Worm (Caenorhabditis elegans) whole organism, L1 larva: ENCODE results near the gene spcs-2.

Experiments used
- ama-1 ChIP-seq: fragments of 150-350 bp; optimal IDR thresholded peaks from 2 replicates; lab custom pipeline; 2014
- elt-3 ChIP-seq, 6 experiments: fragments of 150-350 bp in 1 of 6; sonication (generic microtip); optimal IDR thresholded peaks; 2 replicates each; lab custom pipeline; 2017 to 2018; ENCODE audit warnings: missing biosample characterization in 6 of 6, missing genetic modification characterization in 6 of 6, inconsistent platforms in 1 of 6
- hlh-17 ChIP-seq: fragments of 200-800 bp; sonication (Bioruptor generic); optimal IDR thresholded peaks from 2 replicates; lab custom pipeline; 2018; ENCODE audit warnings: missing genetic modification characterization, mild to moderate bottlenecking, missing compliant biosample characterization, moderate library complexity, borderline replicate concordance
- lin-13 ChIP-seq: fragments of 150-350 bp; optimal IDR thresholded peaks from 2 replicates; lab custom pipeline; 2014; ENCODE audit warnings: missing biosample characterization, missing genetic modification reagents, missing genetic modification characterization
- nhr-11 ChIP-seq: fragments of 150-350 bp; optimal IDR thresholded peaks from 2 replicates; lab custom pipeline; 2014; ENCODE audit warnings: missing biosample characterization, missing genetic modification characterization
- nhr-90 ChIP-seq: sonication (generic microtip); optimal IDR thresholded peaks from 2 replicates; lab custom pipeline; 2016; ENCODE audit warnings: mild to moderate bottlenecking, missing genetic modification characterization, missing compliant biosample characterization; ENCODE audit not compliant: poor library complexity

DNA sequence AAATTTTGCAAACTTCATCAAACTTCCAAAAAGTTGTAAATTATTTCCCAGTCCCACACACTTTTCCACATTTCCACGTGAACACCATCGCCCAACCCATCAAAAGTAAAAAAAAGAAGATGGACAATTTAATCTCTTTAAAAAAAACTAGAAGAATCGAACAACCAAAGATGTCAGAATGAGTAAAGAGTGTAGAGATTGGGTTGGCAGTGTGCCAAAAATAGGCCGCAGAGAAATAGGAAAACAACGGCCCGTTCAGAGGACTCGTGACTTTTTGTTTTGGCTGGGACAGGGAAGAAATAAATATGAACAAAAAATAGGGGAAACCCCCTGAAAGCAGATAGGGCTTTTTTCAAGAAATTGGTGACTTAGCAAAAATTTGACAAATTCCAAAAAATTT, 32.0 kb upstream of the spcs-2 start:
- TF ChIP-seq lin-13 (GFP tag; lab: Kevin White, UChicago) (no peak), nhr-90 (tag; lab: Kevin White, UChicago) (peak; percentile 5), nhr-11 (tag; lab: Kevin White, UChicago) (no peak), elt-3 (tag; optimal IDR thresholded peaks at IDR 0.05; lab: Kevin White, UChicago) (peak in 1 of 6 experiments; percentile 28), hlh-17 (no peak), ama-1 (lab: Kevin White, UChicago) (no peak)
